Fruit fly (Drosophila melanogaster) whole organism, embryonic: ENCODE measurements around the gene CG5096.
A peak's percentile ranks its signal among the peaks of the same experiment; 100 is the strongest.

Experiments used
- Awh ChIP-seq: fragments of 200-800 bp; sonication (Bioruptor generic); IDR thresholded peaks from 2 replicates; pipeline ENCODE4, ENCODE4 v1.3.6; 2022; ENCODE audit warnings: missing biosample characterization, missing genetic modification characterization
- CG13296 ChIP-seq: fragments of 200-800 bp; sonication (Bioruptor generic); optimal IDR thresholded peaks from 3 replicates; lab custom pipeline; 2018; ENCODE audit warnings: missing biosample characterization, mild to moderate bottlenecking, missing genetic modification characterization
- CG14014 ChIP-seq: fragments of 200-800 bp; sonication (Bioruptor generic); IDR thresholded peaks from 2 replicates; pipeline ENCODE4 v1.3.6; 2022; ENCODE audit warnings: missing biosample characterization, missing genetic modification characterization
- CG14667 ChIP-seq: fragments of 200-800 bp; sonication (Bioruptor generic); IDR thresholded peaks from 2 replicates; pipeline ENCODE4 v1.3.6; 2022; ENCODE audit warnings: missing biosample characterization, missing genetic modification characterization
- CG14860 ChIP-seq: fragments of 200-800 bp; sonication (Bioruptor generic); IDR thresholded peaks from 3 replicates; pipeline ENCODE4 v1.3.6; 2022; ENCODE audit warnings: missing biosample characterization, missing genetic modification characterization; ENCODE audit not compliant: partially characterized antibody
- CG15269 ChIP-seq: fragments of 200-800 bp; sonication (Bioruptor generic); optimal IDR thresholded peaks from 2 replicates; lab custom pipeline; 2018; ENCODE audit warnings: missing biosample characterization, mild to moderate bottlenecking, missing genetic modification characterization, moderate library complexity
- CG16779 ChIP-seq: fragments of 200-800 bp; sonication (Bioruptor generic); IDR thresholded peaks from 2 replicates; pipeline ENCODE4 v1.3.6; 2022; ENCODE audit warnings: missing biosample characterization, missing genetic modification characterization
- CG16863 ChIP-seq: fragments of 200-800 bp; sonication (Bioruptor generic); optimal IDR thresholded peaks from 3 replicates; lab custom pipeline; 2016; ENCODE audit warnings: missing biosample characterization, missing genetic modification characterization
- CG2129 ChIP-seq: fragments of 200-800 bp; sonication (Bioruptor generic); IDR thresholded peaks from 2 replicates; pipeline ENCODE4 v1.3.6; 2022; ENCODE audit warnings: missing biosample characterization, missing genetic modification characterization; ENCODE audit not compliant: partially characterized antibody
- CG2678 ChIP-seq: fragments of 200-800 bp; sonication (Bioruptor generic); optimal IDR thresholded peaks from 3 replicates; lab custom pipeline; 2019; ENCODE audit warnings: missing biosample characterization, mild to moderate bottlenecking, missing genetic modification characterization, moderate library complexity
- CG2712 ChIP-seq: fragments of 200-800 bp; optimal IDR thresholded peaks from 3 replicates; lab custom pipeline; 2019; ENCODE audit warnings: missing biosample characterization, mild to moderate bottlenecking, missing genetic modification characterization, moderate library complexity
- CG30403 ChIP-seq: fragments of 200-800 bp; sonication (Bioruptor generic); optimal IDR thresholded peaks from 3 replicates; lab custom pipeline; 2016; ENCODE audit warnings: missing biosample characterization, missing genetic modification characterization
- CG32532 ChIP-seq: fragments of 200-800 bp; sonication (Bioruptor generic); IDR thresholded peaks from 2 replicates; pipeline ENCODE4 v1.3.6; 2022; ENCODE audit warnings: missing biosample characterization, missing genetic modification characterization
- CG34376 ChIP-seq: fragments of 200-800 bp; sonication (Bioruptor generic); optimal IDR thresholded peaks from 2 replicates; lab custom pipeline; 2018; ENCODE audit warnings: missing biosample characterization, mild to moderate bottlenecking, missing genetic modification characterization
- CG3995 ChIP-seq: fragments of 200-800 bp; sonication (Bioruptor generic); optimal IDR thresholded peaks from 3 replicates; lab custom pipeline; 2016; ENCODE audit warnings: missing biosample characterization, missing genetic modification characterization
- CG7987 ChIP-seq: fragments of 200-800 bp; sonication (Bioruptor generic); optimal IDR thresholded peaks from 2 replicates; lab custom pipeline; 2018; ENCODE audit warnings: missing biosample characterization, mild to moderate bottlenecking, missing genetic modification characterization, moderate library complexity
- CG8290 ChIP-seq, 3 experiments: fragments of 200-800 bp; sonication (Bioruptor generic); optimal IDR thresholded peaks; 2 replicates each; lab custom pipeline; 2016 to 2019; ENCODE audit warnings: missing biosample characterization in 3 of 3, missing genetic modification characterization in 3 of 3, mild to moderate bottlenecking in 2 of 3, moderate library complexity in 1 of 3
- CG8388 ChIP-seq: fragments of 200-800 bp; sonication (Bioruptor generic); optimal IDR thresholded peaks from 2 replicates; lab custom pipeline; 2019; ENCODE audit warnings: missing biosample characterization, mild to moderate bottlenecking, missing genetic modification characterization, moderate library complexity
- CHES-1-like ChIP-seq: fragments of 200-800 bp; sonication (Bioruptor generic); optimal IDR thresholded peaks from 2 replicates; lab custom pipeline; 2016; ENCODE audit warnings: missing biosample characterization, missing genetic modification characterization
- CoRest ChIP-seq: fragments of 200-800 bp; sonication (Bioruptor generic); optimal IDR thresholded peaks from 3 replicates; lab custom pipeline; 2018; ENCODE audit warnings: missing biosample characterization, mild to moderate bottlenecking, missing genetic modification characterization, moderate library complexity
- Dek ChIP-seq: fragments of 200-800 bp; sonication (Bioruptor generic); optimal IDR thresholded peaks from 3 replicates; lab custom pipeline; 2019; ENCODE audit warnings: missing biosample characterization, mild to moderate bottlenecking, missing genetic modification characterization, moderate library complexity
- Eip74EF ChIP-seq, 2 experiments: fragments of 200-800 bp in 1 of 2; fragments of >200 bp in 1 of 2; sonication (Bioruptor generic) in 1 of 2; optimal IDR thresholded peaks; 2 replicates each; lab custom pipeline; 2017 to 2019; ENCODE audit warnings: missing biosample characterization in 2 of 2, missing genetic modification characterization in 2 of 2, mild to moderate bottlenecking in 1 of 2, moderate library complexity in 1 of 2
- Hr51 ChIP-seq, 2 experiments: fragments of 200-800 bp; sonication (Bioruptor generic); optimal IDR thresholded peaks; 2 replicates in 1 of 2; 3 replicates in 1 of 2; lab custom pipeline; 2016 to 2018; ENCODE audit warnings: missing biosample characterization in 2 of 2, missing genetic modification characterization in 2 of 2, mild to moderate bottlenecking in 1 of 2, moderate library complexity in 1 of 2
- Lim3 ChIP-seq: fragments of 200-800 bp; sonication (Bioruptor generic); IDR thresholded peaks from 2 replicates; pipeline ENCODE4 v1.3.6; 2022; ENCODE audit warnings: missing biosample characterization, missing genetic modification characterization
- Max ChIP-seq: fragments of 200-800 bp; sonication (Bioruptor generic); optimal IDR thresholded peaks from 2 replicates; lab custom pipeline; 2016; ENCODE audit warnings: missing biosample characterization, mild to moderate bottlenecking, missing genetic modification characterization
- Oaz ChIP-seq: fragments of 200-800 bp; sonication (Bioruptor generic); IDR thresholded peaks from 2 replicates; pipeline ENCODE4 v1.3.6; 2022; ENCODE audit warnings: missing biosample characterization, missing genetic modification characterization
- Usf ChIP-seq: fragments of 200-800 bp; sonication (Bioruptor generic); optimal IDR thresholded peaks from 2 replicates; lab custom pipeline; 2017; ENCODE audit warnings: missing genotype, missing biosample characterization, missing genetic modification characterization
- ara ChIP-seq: fragments of 200-800 bp; sonication (Bioruptor generic); IDR thresholded peaks from 2 replicates; pipeline ENCODE4 v1.3.6; 2022; ENCODE audit warnings: missing biosample characterization, missing genetic modification characterization
- az2 ChIP-seq: fragments of 200-800 bp; sonication (Bioruptor generic); optimal IDR thresholded peaks from 3 replicates; lab custom pipeline; 2016; ENCODE audit warnings: missing biosample characterization, missing genetic modification characterization
- bsh ChIP-seq, 2 experiments: fragments of 200-800 bp; sonication (Bioruptor generic); optimal IDR thresholded peaks; 2 replicates each; lab custom pipeline; 2017 to 2018; ENCODE audit warnings: mild to moderate bottlenecking in 2 of 2, missing biosample characterization in 2 of 2, missing genetic modification characterization in 2 of 2, moderate library complexity in 1 of 2
- caup ChIP-seq: fragments of 200-800 bp; sonication (Bioruptor generic); optimal IDR thresholded peaks from 3 replicates; lab custom pipeline; 2017; ENCODE audit warnings: missing biosample characterization, mild to moderate bottlenecking, missing genetic modification characterization, moderate library complexity; ENCODE audit not compliant: severe bottlenecking
- dmrt11E ChIP-seq: fragments of 200-800 bp; sonication (Bioruptor generic); optimal IDR thresholded peaks from 3 replicates; lab custom pipeline; 2018; ENCODE audit warnings: missing biosample characterization, mild to moderate bottlenecking, missing genetic modification characterization, moderate library complexity
- dmrt99B ChIP-seq: fragments of 200-800 bp; sonication (Bioruptor generic); optimal IDR thresholded peaks from 2 replicates; lab custom pipeline; 2018; ENCODE audit warnings: missing biosample characterization, mild to moderate bottlenecking, missing genetic modification characterization, moderate library complexity
- fd3F ChIP-seq: fragments of 200-800 bp; sonication (Bioruptor generic); optimal IDR thresholded peaks from 2 replicates; lab custom pipeline; 2018; ENCODE audit warnings: missing biosample characterization, mild to moderate bottlenecking, missing genetic modification characterization, moderate library complexity
- fd96Cb ChIP-seq: fragments of 200-800 bp; sonication (Bioruptor generic); optimal IDR thresholded peaks from 2 replicates; lab custom pipeline; 2018; ENCODE audit warnings: missing biosample characterization, mild to moderate bottlenecking, missing genetic modification characterization, moderate library complexity
- h ChIP-seq: fragments of >200 bp; optimal IDR thresholded peaks from 2 replicates; lab custom pipeline; 2017
- her ChIP-seq: fragments of 200-800 bp; sonication (Bioruptor generic); optimal IDR thresholded peaks from 2 replicates; lab custom pipeline; 2016; ENCODE audit warnings: missing biosample characterization, missing genetic modification characterization
- kah ChIP-seq: fragments of 200-800 bp; sonication (Bioruptor generic); optimal IDR thresholded peaks from 2 replicates; lab custom pipeline; 2018; ENCODE audit warnings: missing biosample characterization, mild to moderate bottlenecking, missing genetic modification characterization
- nerfin-1 ChIP-seq: fragments of 200-800 bp; sonication (Bioruptor generic); optimal IDR thresholded peaks from 3 replicates; lab custom pipeline; 2019; ENCODE audit warnings: missing biosample characterization, mild to moderate bottlenecking, missing genetic modification characterization, moderate library complexity
- onecut ChIP-seq: fragments of 200-800 bp; sonication (Bioruptor generic); IDR thresholded peaks from 2 replicates; pipeline ENCODE4 v1.3.6; 2022; ENCODE audit warnings: missing biosample characterization, missing genetic modification characterization
- pan ChIP-seq, 4 experiments: fragments of >200 bp in 3 of 4; fragments of 200-800 bp in 1 of 4; sonication (Bioruptor generic) in 1 of 4; optimal IDR thresholded peaks in 3 of 4; IDR thresholded peaks in 1 of 4; 2 replicates each; pipeline versions ENCODE4 v1.3.6 to Lab custom; 2017 to 2022; ENCODE audit warnings: missing biosample characterization in 2 of 4, missing genetic modification characterization in 2 of 4, mixed read lengths in 1 of 4
- prd ChIP-seq, 3 experiments: fragments of >200 bp in 2 of 3; fragments of 200-800 bp in 1 of 3; sonication (Bioruptor generic) in 1 of 3; optimal IDR thresholded peaks in 2 of 3; IDR thresholded peaks in 1 of 3; 2 replicates in 2 of 3; 3 replicates in 1 of 3; pipeline versions ENCODE4 v1.3.6 to Lab custom; 2017 to 2022; ENCODE audit warnings: missing biosample characterization in 1 of 3, missing genetic modification characterization in 1 of 3
- pzg ChIP-seq: fragments of 200-800 bp; sonication (Bioruptor generic); optimal IDR thresholded peaks from 3 replicates; lab custom pipeline; 2018; ENCODE audit warnings: missing biosample characterization, mild to moderate bottlenecking, missing genetic modification characterization, moderate library complexity
- sqz ChIP-seq: fragments of 200-800 bp; sonication (Bioruptor generic); optimal IDR thresholded peaks from 3 replicates; lab custom pipeline; 2018; ENCODE audit warnings: missing biosample characterization, mild to moderate bottlenecking, missing genetic modification characterization
- vvl ChIP-seq: fragments of 200-800 bp; sonication (Bioruptor generic); IDR thresholded peaks from 2 replicates; pipeline ENCODE4 v1.3.6; 2022; ENCODE audit warnings: missing biosample characterization, missing genetic modification characterization
- zen ChIP-seq: fragments of 200-800 bp; sonication (Bioruptor generic); optimal IDR thresholded peaks from 3 replicates; lab custom pipeline; 2018; ENCODE audit warnings: missing biosample characterization, mild to moderate bottlenecking, missing genetic modification characterization, moderate library complexity

The CG5096 gene

DNA sequence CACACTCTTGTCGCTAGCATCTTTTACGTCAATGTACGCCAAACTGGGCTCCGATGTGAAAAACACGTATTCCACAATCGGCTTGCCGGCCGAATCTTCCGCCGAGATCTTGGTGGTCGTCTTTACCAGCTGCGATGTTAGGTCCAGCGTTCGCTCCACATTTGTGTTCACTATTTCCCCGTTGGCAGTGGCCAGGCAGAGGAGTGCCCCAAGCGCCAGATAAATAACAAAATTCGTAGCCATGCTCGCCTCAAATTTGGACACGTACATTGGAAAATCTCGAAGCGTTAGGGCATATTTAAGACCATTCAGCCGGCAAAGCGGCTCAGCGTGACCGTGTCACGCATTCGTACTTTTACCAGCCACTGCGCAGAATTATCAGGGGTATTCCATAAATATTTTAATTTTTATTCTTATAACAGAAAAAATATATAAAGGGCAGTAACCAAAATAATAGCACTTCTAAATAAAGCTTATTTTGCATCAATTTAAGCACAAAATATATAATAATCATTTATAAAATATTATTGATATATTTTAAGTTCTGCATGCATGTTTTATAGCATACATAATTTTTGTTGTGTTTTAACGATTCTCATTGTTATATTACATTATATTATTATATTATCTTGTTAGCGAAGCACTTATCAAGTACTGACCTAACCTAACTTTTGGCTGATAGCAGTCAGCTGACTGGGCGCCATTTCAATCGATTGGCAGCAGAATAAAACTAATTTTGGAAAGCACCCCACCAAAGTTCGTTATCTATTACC, 6.4 kb upstream of the CG5096 start, which contains the start of the genes CG33303 and dpr19 (continued):
- TF ChIP-seq CHES-1-like (GFP tag; lab: Kevin White, UChicago) (no peak), CG16779 (GFP tag; lab: Robert Waterston, UW) (no peak), Max (GFP tag; lab: Kevin White, UChicago) (peak; percentile 16), pzg (GFP tag; lab: Kevin White, UChicago) (peak; percentile 59), CG14667 (GFP tag; lab: Robert Waterston, UW) (no peak; the same call in 1 of the 2 replicates), her (GFP tag; lab: Kevin White, UChicago) (no peak), ara (GFP tag; lab: Robert Waterston, UW) (peak; percentile 57; the same call in 1 of the 2 replicates), Dek (tag; lab: Kevin White, UChicago) (peak; percentile 83), CG32532 (GFP tag; lab: Robert Waterston, UW) (peak; percentile 82), CG8388 (GFP tag; lab: Kevin White, UChicago) (peak; percentile 86), fd3F (GFP tag; lab: Kevin White, UChicago) (peak; percentile 58), dmrt11E (tag; lab: Kevin White, UChicago) (peak; percentile 79), bsh (GFP tag; optimal IDR thresholded peaks at IDR 0.05; lab: Kevin White, UChicago) (peak in 1 of 2 experiments; percentile 83), CoRest (peak; percentile 83), CG14014 (GFP tag; lab: Robert Waterston, UW) (peak; percentile 34; the same call in 1 of the 2 replicates), CG14860 (GFP tag; lab: Robert Waterston, UW) (no peak), CG3995 (GFP tag; lab: Kevin White, UChicago) (peak; percentile 48), h (lab: Kevin White, UChicago) (no peak), kah (GFP tag; lab: Kevin White, UChicago) (peak; percentile 69), CG13296 (GFP tag; lab: Kevin White, UChicago) (peak; percentile 87), CG15269 (tag; lab: Kevin White, UChicago) (peak; percentile 87), Usf (no peak), Hr51 (GFP tag; optimal IDR thresholded peaks at IDR 0.05; lab: Kevin White, UChicago) (peak in 1 of 2 experiments; percentile 87), Oaz (GFP tag; lab: Robert Waterston, UW) (no peak), CG30403 (GFP tag; lab: Kevin White, UChicago) (peak; percentile 64), pan (optimal IDR thresholded peaks at IDR 0.05; lab: Kevin White, UChicago) (no peak), pan (GFP tag; optimal IDR thresholded peaks at IDR 0.05 in 1 of 2, IDR thresholded peaks at IDR 0.05 in 1 of 2) (peak in 1 of 2 experiments; percentile 64), CG2678 (tag; lab: Kevin White, UChicago) (peak; percentile 90), fd96Cb (peak; percentile 66), Awh (peak; percentile 73), CG2129 (GFP tag; lab: Robert Waterston, UW) (no peak), dmrt99B (tag; lab: Kevin White, UChicago) (peak; percentile 80), CG8290 (GFP tag; optimal IDR thresholded peaks at IDR 0.05; lab: Kevin White, UChicago) (peak; percentile 73), CG8290 (tag; optimal IDR thresholded peaks at IDR 0.05; lab: Kevin White, UChicago) (no peak), vvl (GFP tag; lab: Robert Waterston, UW) (peak; percentile 83), prd (optimal IDR thresholded peaks at IDR 0.05; lab: Kevin White, UChicago) (no peak), prd (GFP tag; IDR thresholded peaks at IDR 0.05; lab: Robert Waterston, UW) (peak; percentile 27; the same call in 1 of the 3 replicates), caup (GFP tag; lab: Kevin White, UChicago) (peak; percentile 74), az2 (GFP tag; lab: Kevin White, UChicago) (peak; percentile 54), CG2712 (tag; lab: Kevin White, UChicago) (peak; percentile 92), CG16863 (GFP tag; lab: Kevin White, UChicago) (no peak), Lim3 (GFP tag; lab: Robert Waterston, UW) (no peak), zen (peak; percentile 64), CG34376 (GFP tag; lab: Kevin White, UChicago) (no peak), nerfin-1 (tag; lab: Kevin White, UChicago) (peak; percentile 76), Eip74EF (GFP tag; optimal IDR thresholded peaks at IDR 0.05; lab: Kevin White, UChicago) (peak in 1 of 2 experiments; percentile 79), sqz (GFP tag; lab: Kevin White, UChicago) (no peak), CG7987 (GFP tag; lab: Kevin White, UChicago) (peak; percentile 13), onecut (GFP tag; lab: Robert Waterston, UW) (peak; percentile 89)
